Fruit fly (Drosophila melanogaster): ENCODE measurements around the gene ranshi.

DNA sequence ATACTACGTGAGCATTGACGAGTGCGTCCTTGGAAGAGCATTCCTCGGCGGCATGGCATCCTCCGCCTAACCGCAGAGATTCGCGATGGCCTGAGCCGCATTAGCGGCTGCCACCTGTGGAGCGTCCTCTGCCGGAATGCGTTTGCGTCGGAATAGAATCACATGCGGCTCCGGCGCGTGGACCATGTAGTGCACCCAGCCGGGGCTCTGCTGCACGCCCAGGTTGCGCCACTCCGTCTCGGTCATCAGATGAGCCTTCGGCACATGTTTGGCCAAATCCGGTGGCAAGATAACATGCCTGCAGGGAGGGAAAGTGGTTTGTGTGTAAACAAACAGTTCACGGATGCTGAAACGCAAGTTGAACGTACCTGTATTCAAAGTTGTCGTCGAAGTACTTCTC is 14.1 kb downstream of the ranshi start:
- TF ChIP-seq psq (optimal IDR thresholded peaks at IDR 0.05) = no peak
- TF ChIP-seq CG8478 (optimal IDR thresholded peaks at IDR 0.05) = no peak
- no peak for TF ChIP-seq pan (optimal IDR thresholded peaks at IDR 0.05)
- TF ChIP-seq usp (GFP tag; optimal IDR thresholded peaks at IDR 0.05) = no peak

Data from whole organism.